Worm (Caenorhabditis elegans) whole organism, L4 larva: ENCODE results near the gene ZK930.6.
A peak's percentile ranks its signal among the peaks of the same experiment; 100 is the strongest.

Source experiments
- T20F7.1 ChIP-seq: fragments of 200-800 bp; sonication (Bioruptor generic); optimal IDR thresholded peaks from 2 replicates; lab custom pipeline; 2018; ENCODE audit warnings: mild to moderate bottlenecking, missing genetic modification characterization, missing compliant biosample characterization
- T26A8.4 ChIP-seq: fragments of 200-800 bp; sonication (Bioruptor generic); IDR thresholded peaks from 2 replicates; pipeline ENCODE4 v1.3.6; 2022; ENCODE audit warnings: missing genetic modification characterization, missing compliant biosample characterization
- Y105C5A.15 ChIP-seq: fragments of 200-800 bp; sonication (Bioruptor generic); IDR thresholded peaks from 2 replicates; pipeline ENCODE4 v1.3.6; 2022; ENCODE audit warnings: missing genetic modification characterization, missing compliant biosample characterization
- Y48G9A.11 ChIP-seq: fragments of 200-800 bp; sonication (Bioruptor generic); IDR thresholded peaks from 2 replicates; pipeline ENCODE4 v1.3.6; 2022; ENCODE audit warnings: missing genetic modification reagents, missing genetic modification characterization, missing compliant biosample characterization
- Y5F2A.4 ChIP-seq: fragments of 200-800 bp; sonication (Bioruptor generic); optimal IDR thresholded peaks from 2 replicates; lab custom pipeline; 2018; ENCODE audit warnings: mild to moderate bottlenecking, missing genetic modification characterization, missing compliant biosample characterization
- ZK337.2 ChIP-seq: fragments of 200-800 bp; sonication (Bioruptor generic); IDR thresholded peaks from 2 replicates; pipeline ENCODE4 v1.3.6; 2022; ENCODE audit warnings: missing genetic modification reagents, missing genetic modification characterization, missing compliant biosample characterization
- aha-1 ChIP-seq: fragments of 150-350 bp; peaks from one replicate; lab custom pipeline; 2014; ENCODE audit warnings: missing biosample characterization, missing genetic modification characterization
- aly-2 ChIP-seq: sonication (generic microtip); optimal IDR thresholded peaks from 2 replicates; lab custom pipeline; 2018; ENCODE audit warnings: missing biosample characterization, missing genetic modification characterization
- ceh-62 ChIP-seq: sonication (generic microtip); optimal IDR thresholded peaks from 2 replicates; lab custom pipeline; 2017; ENCODE audit warnings: missing biosample characterization, missing genetic modification characterization
- ctbp-1 ChIP-seq: fragments of 200-800 bp; sonication (Bioruptor generic); IDR thresholded peaks from 2 replicates; pipeline ENCODE4 v1.3.6; 2022; ENCODE audit warnings: missing genetic modification reagents, missing genetic modification characterization, missing compliant biosample characterization
- daf-16 ChIP-seq, 3 experiments: sonication (generic microtip); optimal IDR thresholded peaks; 2 replicates each; lab custom pipeline; 2016 to 2017; ENCODE audit warnings: missing genetic modification characterization in 3 of 3, missing genetic modification reagents in 3 of 3, mild to moderate bottlenecking in 2 of 3, missing compliant biosample characterization in 2 of 3, missing biosample characterization in 1 of 3, moderate library complexity in 1 of 3
- dmd-8 ChIP-seq: fragments of 200-800 bp; sonication (Bioruptor generic); IDR thresholded peaks from 2 replicates; pipeline ENCODE4 v1.3.6; 2022; ENCODE audit warnings: missing genetic modification characterization, missing compliant biosample characterization
- duxl-1 ChIP-seq: sonication (generic microtip); optimal IDR thresholded peaks from 2 replicates; lab custom pipeline; 2016; ENCODE audit warnings: mild to moderate bottlenecking, missing genetic modification characterization, moderate library complexity, missing compliant biosample characterization; ENCODE audit not compliant: poor library complexity
- egl-43 ChIP-seq: fragments of 200-800 bp; sonication (Bioruptor generic); IDR thresholded peaks from 2 replicates; pipeline ENCODE4 v1.3.6; 2022; ENCODE audit warnings: missing genetic modification reagents, missing genetic modification characterization, missing compliant biosample characterization
- hif-1 ChIP-seq, 2 experiments: sonication (generic microtip); optimal IDR thresholded peaks; 2 replicates each; lab custom pipeline; 2016 to 2017; ENCODE audit warnings: missing compliant biosample characterization in 2 of 2, missing genetic modification characterization in 2 of 2, missing genetic modification reagents in 2 of 2, missing genotype in 2 of 2, mild to moderate bottlenecking in 1 of 2
- lim-7 ChIP-seq: fragments of 200-800 bp; sonication (Bioruptor generic); IDR thresholded peaks from 2 replicates; pipeline ENCODE4 v1.3.6; 2022; ENCODE audit warnings: missing genetic modification characterization, missing compliant biosample characterization
- lin-1 ChIP-seq: fragments of 200-800 bp; sonication (Bioruptor generic); IDR thresholded peaks from 2 replicates; pipeline ENCODE4 v1.3.6; 2022; ENCODE audit warnings: missing genetic modification reagents, missing genetic modification characterization, missing compliant biosample characterization
- lin-29 ChIP-seq: fragments of 200-800 bp; sonication (Bioruptor generic); IDR thresholded peaks from 2 replicates; pipeline ENCODE4 v1.3.6; 2022; ENCODE audit warnings: missing genetic modification reagents, missing genetic modification characterization, missing compliant biosample characterization
- lin-38 ChIP-seq: fragments of 200-800 bp; sonication (Bioruptor generic); IDR thresholded peaks from 2 replicates; pipeline ENCODE4 v1.3.6; 2022; ENCODE audit warnings: missing genetic modification reagents, missing genetic modification characterization, missing compliant biosample characterization
- madf-5 ChIP-seq, 2 experiments: fragments of 200-800 bp; sonication (Bioruptor generic); IDR thresholded peaks; 2 replicates each; pipeline ENCODE4 v1.3.6; 2022; ENCODE audit warnings: missing compliant biosample characterization in 2 of 2, missing genetic modification characterization in 2 of 2
- madf-9 ChIP-seq: fragments of 200-800 bp; sonication (Bioruptor generic); conservative IDR thresholded peaks from 2 replicates; pipeline ENCODE4 v1.3.6; 2022; ENCODE audit warnings: missing genetic modification reagents, missing genetic modification characterization, missing compliant biosample characterization
- mdt-29 ChIP-seq: fragments of 200-800 bp; sonication (Bioruptor generic); IDR thresholded peaks from 2 replicates; pipeline ENCODE4 v1.3.6; 2022; ENCODE audit warnings: missing genetic modification reagents, missing genetic modification characterization, missing compliant biosample characterization
- mes-2 ChIP-seq: sonication (generic microtip); optimal IDR thresholded peaks from 2 replicates; lab custom pipeline; 2016; ENCODE audit warnings: missing genotype, mild to moderate bottlenecking, missing genetic modification characterization, missing compliant biosample characterization; ENCODE audit not compliant: poor library complexity, severe bottlenecking
- nhr-10 ChIP-seq: fragments of 150-350 bp; optimal IDR thresholded peaks from 2 replicates; lab custom pipeline; 2014; ENCODE audit warnings: missing biosample characterization, missing genetic modification characterization
- nhr-111 ChIP-seq: fragments of 200-800 bp; sonication (Bioruptor generic); optimal IDR thresholded peaks from 2 replicates; lab custom pipeline; 2018; ENCODE audit warnings: mild to moderate bottlenecking, missing genetic modification characterization, missing compliant biosample characterization
- nhr-77 ChIP-seq: fragments of 150-350 bp; optimal IDR thresholded peaks from 2 replicates; lab custom pipeline; 2014; ENCODE audit warnings: missing biosample characterization, missing genetic modification characterization
- pha-4 ChIP-seq, 2 experiments: fragments of 150-350 bp in 1 of 2; fragments of 200-800 bp in 1 of 2; sonication (Bioruptor generic) in 1 of 2; IDR thresholded peaks in 1 of 2; optimal IDR thresholded peaks in 1 of 2; 2 replicates each; pipeline versions ENCODE4 v1.3.6 to Lab custom; 2014 to 2022; ENCODE audit warnings: missing genetic modification characterization in 2 of 2, missing genetic modification reagents in 2 of 2, missing biosample characterization in 1 of 2, missing compliant biosample characterization in 1 of 2
- saeg-2 ChIP-seq: fragments of 200-800 bp; sonication (Bioruptor generic); IDR thresholded peaks from 2 replicates; pipeline ENCODE4 v1.3.6; 2022; ENCODE audit warnings: missing genetic modification reagents, missing genetic modification characterization, missing compliant biosample characterization
- snpc-1.2 ChIP-seq: fragments of 200-800 bp; sonication (Bioruptor generic); IDR thresholded peaks from 2 replicates; pipeline ENCODE4 v1.3.6; 2022; ENCODE audit warnings: missing genetic modification reagents, missing genetic modification characterization, missing compliant biosample characterization
- spr-1 ChIP-seq: sonication (generic microtip); optimal IDR thresholded peaks from 2 replicates; lab custom pipeline; 2016; ENCODE audit warnings: mild to moderate bottlenecking, missing genetic modification characterization, missing compliant biosample characterization
- unc-130 ChIP-seq: sonication (generic microtip); optimal IDR thresholded peaks from 2 replicates; lab custom pipeline; 2016; ENCODE audit warnings: missing genetic modification reagents, missing genetic modification characterization, missing compliant biosample characterization
- unc-62 ChIP-seq, 3 experiments: fragments of 150-350 bp in 1 of 3; sonication (generic microtip); optimal IDR thresholded peaks in 2 of 3; peaks in 1 of 3; 1 replicate in 1 of 3; 2 replicates in 2 of 3; lab custom pipeline; 2014 to 2017; ENCODE audit warnings: missing biosample characterization in 3 of 3, missing genetic modification characterization in 3 of 3, missing genetic modification reagents in 3 of 3, missing genotype in 1 of 3
- zfp-3 ChIP-seq: fragments of 200-800 bp; sonication (Bioruptor generic); conservative IDR thresholded peaks from 2 replicates; pipeline ENCODE4 v1.3.6; 2022; ENCODE audit warnings: missing genetic modification reagents, missing genetic modification characterization, missing compliant biosample characterization
- ztf-11 ChIP-seq: fragments of 150-350 bp; optimal IDR thresholded peaks from 2 replicates; lab custom pipeline; 2014; ENCODE audit warnings: missing biosample characterization, missing genetic modification characterization

The ZK930.6 gene

ce11 chrII:11917530-11917952 is 33.8 kb downstream of the ZK930.6 start (continued):
- 0 out of 2 replicates have a peak, but pooled peaks have one; percentile 55 for TF ChIP-seq saeg-2
- peak; percentile 38 for TF ChIP-seq unc-130 (GFP tag; lab: Kevin White, UChicago)
- 0 out of 2 replicates have a peak, but pooled peaks have one; percentile 30 for TF ChIP-seq lin-29 (GFP tag; lab: Robert Waterston, UW)
- TF ChIP-seq lin-38 (GFP tag; lab: Robert Waterston, UW) = peak; percentile 75
- TF ChIP-seq T26A8.4 (GFP tag; lab: Robert Waterston, UW) = 0 out of 2 replicates have a peak, but pooled peaks have one; percentile 33
- TF ChIP-seq ctbp-1 (GFP tag; lab: Robert Waterston, UW) = 0 out of 2 replicates have a peak, but pooled peaks have one; percentile 27
- TF ChIP-seq ZK337.2 (GFP tag; lab: Robert Waterston, UW) = no peak
- peak in 1 of 2 experiments; percentile 22; a peak in 1 of 4 replicates for TF ChIP-seq madf-5 (GFP tag; IDR thresholded peaks at IDR 0.05; lab: Robert Waterston, UW)
- TF ChIP-seq hif-1 (tag; optimal IDR thresholded peaks at IDR 0.05; lab: Kevin White, UChicago) = no peak
- no peak for TF ChIP-seq ceh-62 (tag; lab: Kevin White, UChicago)
- TF ChIP-seq snpc-1.2 (GFP tag; lab: Robert Waterston, UW) = peak; percentile 68; the same call in 1 of the 2 replicates
- no peak for TF ChIP-seq lim-7
- no peak for TF ChIP-seq nhr-77
- TF ChIP-seq spr-1 (tag; lab: Kevin White, UChicago) = peak; percentile 36
- peak in 1 of 2 experiments; percentile 14 for TF ChIP-seq daf-16 (GFP tag; optimal IDR thresholded peaks at IDR 0.05; lab: Kevin White, UChicago)
- TF ChIP-seq daf-16 (tag; optimal IDR thresholded peaks at IDR 0.05; lab: Kevin White, UChicago) = no peak
- 0 out of 2 replicates have a peak, but pooled peaks have one; percentile 15 for TF ChIP-seq egl-43 (GFP tag; lab: Robert Waterston, UW)
- 0 out of 2 replicates have a peak, but pooled peaks have one; percentile 11 for TF ChIP-seq mdt-29 (GFP tag; lab: Robert Waterston, UW)
- TF ChIP-seq nhr-111 (GFP tag; lab: Kevin White, UChicago) = peak; percentile 8
- peak; percentile 34 for TF ChIP-seq mes-2 (tag; lab: Kevin White, UChicago)
- TF ChIP-seq zfp-3 (GFP tag; lab: Robert Waterston, UW) = 0 out of 2 replicates have a peak, but pooled peaks have one; percentile 19
- TF ChIP-seq nhr-10 (tag; lab: Kevin White, UChicago) = no peak
- peak; percentile 66 for TF ChIP-seq Y48G9A.11 (GFP tag; lab: Robert Waterston, UW)
- 0 out of 2 replicates have a peak, but pooled peaks have one; percentile 56 for TF ChIP-seq dmd-8
- peak; percentile 51 for TF ChIP-seq aly-2 (tag; lab: Kevin White, UChicago)

- no peak for TF ChIP-seq T20F7.1 (GFP tag; lab: Kevin White, UChicago)
- TF ChIP-seq Y105C5A.15 (GFP tag; lab: Robert Waterston, UW) = no peak
- TF ChIP-seq aha-1 = peak; percentile 93
- no peak for TF ChIP-seq nhr-77
Observed at ce11 chrII:11922757-11923538, 39.2 kb downstream of the ZK930.6 start.

- TF ChIP-seq madf-9 (GFP tag; lab: Robert Waterston, UW) = 0 out of 2 replicates have a peak, but pooled peaks have one; percentile 17
- TF ChIP-seq duxl-1 (tag; lab: Kevin White, UChicago) = no peak
Observed at ce11 chrII:11923620-11924298, 40.0 kb downstream of the ZK930.6 start.

ce11 chrII:11925203-11925602 is 41.5 kb downstream of the ZK930.6 start:
- TF ChIP-seq unc-62 (GFP tag; optimal IDR thresholded peaks at IDR 0.05 in 1 of 2; lab: Kevin White, UChicago) = peak in 1 of 2 experiments; percentile 12
- no peak for TF ChIP-seq unc-62 (tag; optimal IDR thresholded peaks at IDR 0.05; lab: Kevin White, UChicago)
- peak; percentile 87 for TF ChIP-seq aha-1
- no peak for TF ChIP-seq unc-130 (GFP tag; lab: Kevin White, UChicago)
- no peak for TF ChIP-seq pha-4 (GFP tag; IDR thresholded peaks at IDR 0.05; lab: Robert Waterston, UW)
- peak; percentile 27 for TF ChIP-seq pha-4 (tag; optimal IDR thresholded peaks at IDR 0.05; lab: Kevin White, UChicago)
- no peak for TF ChIP-seq ztf-11 (tag; lab: Kevin White, UChicago)
- no peak for TF ChIP-seq Y5F2A.4 (GFP tag; lab: Kevin White, UChicago)
- no peak for TF ChIP-seq saeg-2
- TF ChIP-seq lin-1 = no peak
